Worm (Caenorhabditis elegans): ENCODE data around the gene fbxb-87.
A peak's percentile ranks its signal among the peaks of the same experiment; 100 is the strongest.

DNA sequence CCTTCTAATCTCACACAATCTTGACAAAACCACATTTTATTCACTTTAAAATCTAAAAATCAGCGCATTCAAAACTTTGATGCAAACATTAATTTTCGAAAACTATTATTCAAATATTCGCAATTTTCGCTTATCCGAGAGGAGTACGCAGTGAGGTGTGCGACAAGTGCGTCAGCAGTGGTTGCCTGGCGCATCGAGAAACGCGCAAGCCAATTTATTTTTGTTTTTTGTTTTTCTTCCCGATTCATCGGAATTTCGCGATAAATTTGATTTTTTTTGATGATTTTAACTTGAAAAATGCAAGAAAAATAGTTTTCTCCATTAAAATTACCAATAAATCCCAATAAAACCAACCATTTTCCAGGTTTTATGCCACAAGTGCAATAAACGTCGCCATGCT is 45.5 kb upstream of the fbxb-87 start, which contains the start of the genes fbxb-85 and hex-3:
- peak; percentile 93 for TF ChIP-seq pbrm-1 (GFP tag; IDR thresholded peaks at IDR 0.05)
- peak; percentile 81 for TF ChIP-seq hsf-1 (GFP tag; IDR thresholded peaks at IDR 0.05)
- no peak for TF ChIP-seq mxl-1 (tag; optimal IDR thresholded peaks at IDR 0.05)
- TF ChIP-seq nhr-120 (GFP tag; IDR thresholded peaks at IDR 0.05): no peak
- 0 out of 2 replicates have a peak, but pooled peaks have one; percentile 56 for TF ChIP-seq nfya-2 (GFP tag; IDR thresholded peaks at IDR 0.05)
- TF ChIP-seq cebp-1 (GFP tag; IDR thresholded peaks at IDR 0.05): no peak; the same call in 1 of the 2 replicates
- peak; percentile 88 for TF ChIP-seq cebp-1 (tag; optimal IDR thresholded peaks at IDR 0.05)
- TF ChIP-seq unc-62 (GFP tag; optimal IDR thresholded peaks at IDR 0.05): no peak
- TF ChIP-seq hmg-1.2 (GFP tag; IDR thresholded peaks at IDR 0.05): peak; percentile 70
- peak; percentile 41 for TF ChIP-seq zim-3 (tag; optimal IDR thresholded peaks at IDR 0.05)
- peak; percentile 77 for TF ChIP-seq unc-130 (GFP tag; optimal IDR thresholded peaks at IDR 0.05)
- TF ChIP-seq ceh-58 (GFP tag; IDR thresholded peaks at IDR 0.05): no peak
- TF ChIP-seq bed-2 (GFP tag; IDR thresholded peaks at IDR 0.05): no peak
- no peak for TF ChIP-seq egrh-3 (GFP tag; IDR thresholded peaks at IDR 0.05)
- TF ChIP-seq lin-35 (GFP tag; optimal IDR thresholded peaks at IDR 0.05): peak; percentile 30 to 95 (median 76)

Data from whole organism, young adult.